Fruit fly (Drosophila melanogaster): Measurements from ENCODE around the gene CG6178.

The CG6178 gene

dm6 chr3R:24163556-24164022 lies 11.4 kb downstream of the CG6178 start, which contains the start of gene Apc2:
Apc2 (plus strand) TSS chr3R:24163966.
- TF ChIP-seq noc (tag; optimal IDR thresholded peaks at IDR 0.05), result peak; percentile 69

DNA sequence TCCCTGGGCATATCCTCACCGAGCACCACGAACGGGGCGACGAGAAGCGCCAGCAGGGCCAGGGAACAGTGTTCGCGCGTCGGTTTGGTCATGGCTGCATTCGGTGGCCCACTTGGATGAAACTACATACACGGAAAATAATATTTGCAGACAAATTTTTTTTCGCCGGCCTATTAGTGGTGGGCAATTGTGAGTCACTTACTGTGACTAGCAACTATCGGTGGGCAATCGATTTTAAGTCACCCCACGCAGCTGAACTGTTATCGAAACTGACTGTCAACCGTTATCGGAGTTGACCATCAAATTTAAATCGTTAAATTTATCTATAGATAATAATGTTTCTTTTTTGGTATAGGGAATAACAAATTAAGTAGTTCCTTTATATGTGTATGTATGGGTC lies 17.2 kb downstream of the CG6178 start, which contains the start of gene CG5510:
Gene CG5510, minus strand, starts transcription at position 201 of the 400 bp plus-strand sequence.
- no peak for TF ChIP-seq noc (tag; optimal IDR thresholded peaks at IDR 0.05)

dm6 chr3R:24172379-24172778 lies 20.2 kb downstream of the CG6178 start, which contains the start of gene CG13606:
CG13606 (plus strand) TSS chr3R:24172628.
- no peak for TF ChIP-seq noc (tag; optimal IDR thresholded peaks at IDR 0.05)

- TF ChIP-seq noc (tag; optimal IDR thresholded peaks at IDR 0.05), result no peak
These were observed 34.0 kb downstream of the CG6178 start, which contains the start of gene mora for dm6 chr3R:24186188-24186587. mora (plus strand) TSS chr3R:24186359.

DNA sequence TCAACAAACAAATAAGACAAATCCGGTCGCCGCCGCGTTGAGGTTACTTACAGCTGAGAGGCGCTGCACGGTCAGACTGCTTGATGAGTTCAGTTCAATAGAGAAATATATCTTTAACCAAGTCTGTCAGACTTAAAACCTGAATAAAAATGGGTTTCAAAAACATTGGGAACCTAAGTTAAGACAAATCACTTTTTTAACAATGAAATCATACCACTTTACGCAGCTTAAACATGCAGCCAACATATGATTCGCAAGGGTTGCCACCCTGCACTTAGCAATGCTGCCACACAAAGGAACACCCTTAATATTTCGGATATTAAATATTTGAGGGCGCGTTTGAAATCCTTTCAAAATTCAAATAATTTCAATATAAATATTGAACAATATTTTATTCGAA lies 36.5 kb downstream of the CG6178 start, which contains the start of gene CG5515:
Gene CG5515, minus strand, starts transcription at position 278 of the 400 bp plus-strand sequence.
- TF ChIP-seq noc (tag; optimal IDR thresholded peaks at IDR 0.05), result no peak

DNA sequence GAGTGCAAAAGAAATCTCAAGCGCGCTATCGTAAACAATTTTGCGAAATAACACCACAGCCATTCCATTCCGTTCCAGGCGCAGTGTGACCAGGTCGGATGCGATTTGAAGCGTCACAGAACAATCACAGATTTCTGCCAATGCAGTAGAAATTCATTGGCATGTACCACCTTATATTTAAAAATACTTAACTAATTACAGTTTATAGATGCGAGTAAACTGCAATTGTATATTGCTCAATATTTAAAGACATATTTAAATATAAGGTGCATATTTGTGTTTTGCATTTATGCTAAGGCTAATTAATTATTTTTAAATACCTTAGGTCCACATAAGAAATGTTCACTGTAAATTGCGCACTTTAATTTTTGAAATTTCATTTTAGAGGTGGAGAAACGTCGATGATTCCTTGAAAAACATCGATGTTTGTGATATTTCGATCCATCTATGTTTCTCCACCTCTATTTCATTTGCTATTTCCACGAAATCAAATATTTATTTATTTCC lies 41.3 kb downstream of the CG6178 start, which contains the start of the genes SMC6 and CG6204:
Gene SMC6, minus strand, starts transcription at position 51 of the 507 bp plus-strand sequence.
Gene CG6204, plus strand, starts transcription at position 460 of the 507 bp plus-strand sequence.
- peak; percentile 95 for TF ChIP-seq noc (tag; optimal IDR thresholded peaks at IDR 0.05)

DNA sequence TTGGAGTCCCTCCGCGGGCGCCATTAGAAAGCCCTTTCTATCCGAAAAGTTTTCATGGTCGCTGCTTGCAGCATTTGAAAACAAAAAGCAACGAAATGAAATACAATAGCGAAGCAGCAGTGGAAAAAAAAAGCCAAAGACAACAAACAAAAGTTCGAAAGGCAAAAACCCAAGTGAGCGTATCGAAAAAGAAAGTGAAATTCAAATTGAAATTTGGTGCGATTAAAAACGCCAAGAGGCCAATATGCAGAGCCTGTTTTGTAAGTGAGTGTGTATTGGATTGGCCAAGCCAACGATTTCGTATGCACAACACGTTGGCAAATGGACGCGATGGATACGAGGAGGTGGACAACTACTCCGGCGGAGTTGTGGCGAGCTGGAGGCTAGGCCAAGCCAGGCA lies 50.6 kb downstream of the CG6178 start:
- no peak for TF ChIP-seq noc (tag; optimal IDR thresholded peaks at IDR 0.05)

DNA sequence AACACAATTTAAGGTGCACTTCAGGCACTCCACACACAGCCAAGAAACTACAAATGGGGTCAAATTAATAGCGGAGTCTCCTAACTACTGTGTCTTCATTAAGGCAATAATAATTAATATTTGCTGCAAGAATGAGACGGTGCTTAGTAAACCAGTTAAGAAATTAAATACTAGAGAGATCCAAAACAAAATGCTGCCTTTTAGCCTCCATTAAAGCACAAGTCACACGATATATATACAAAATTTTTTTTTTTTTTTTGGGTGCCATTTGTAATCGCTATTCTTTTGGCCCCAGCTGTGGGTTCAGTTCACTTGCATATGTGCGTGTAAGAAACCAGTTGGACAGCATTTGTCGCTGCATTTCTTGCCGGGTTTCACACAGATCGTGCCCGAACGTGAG lies 51.3 kb downstream of the CG6178 start:
- TF ChIP-seq noc (tag; optimal IDR thresholded peaks at IDR 0.05), result no peak

DNA sequence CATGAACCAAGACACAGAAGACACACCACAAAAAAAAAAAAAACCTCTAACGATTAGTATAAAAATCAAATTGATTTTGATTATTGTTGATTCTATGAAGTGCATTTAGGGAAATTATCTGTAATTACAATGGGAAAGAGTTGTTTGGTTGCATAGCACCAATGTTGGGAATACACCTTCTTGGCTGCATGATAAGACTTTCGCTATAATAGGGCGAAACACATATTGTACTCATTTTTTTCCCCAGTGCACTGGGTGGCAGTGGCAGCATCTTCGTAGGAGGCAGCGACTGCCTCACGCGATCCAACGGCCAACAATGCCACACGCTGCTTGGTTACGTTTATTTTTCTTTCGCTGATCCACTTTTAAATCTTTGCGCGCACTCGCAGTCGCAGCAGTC lies 51.9 kb downstream of the CG6178 start:
- TF ChIP-seq noc (tag; optimal IDR thresholded peaks at IDR 0.05), result no peak

Data from whole organism, larva.